Worm (Caenorhabditis elegans) whole organism, midembryonic: ENCODE data around the gene Y59C2A.1.

Source experiments
- T22C8.4 ChIP-seq: fragments of 200-800 bp; sonication (Bioruptor generic); IDR thresholded peaks from 2 replicates; pipeline ENCODE4 v1.3.6; 2022; ENCODE audit warnings: missing genetic modification characterization, missing compliant biosample characterization
- cog-1 ChIP-seq: sonication (generic microtip); optimal IDR thresholded peaks from 2 replicates; lab custom pipeline; 2016; ENCODE audit warnings: missing genetic modification characterization, missing compliant biosample characterization
- flt-1 ChIP-seq: fragments of 200-800 bp; sonication (Bioruptor generic); IDR thresholded peaks from 2 replicates; pipeline ENCODE4 v1.3.6; 2022; ENCODE audit warnings: missing genetic modification characterization, missing compliant biosample characterization
- klf-2 ChIP-seq: fragments of 200-800 bp; sonication (Bioruptor generic); conservative IDR thresholded peaks from 2 replicates; pipeline ENCODE4 v1.3.6; 2022; ENCODE audit warnings: missing genetic modification reagents, missing genetic modification characterization, missing compliant biosample characterization
- med-1 ChIP-seq: sonication (generic microtip); optimal IDR thresholded peaks from 2 replicates; lab custom pipeline; 2017; ENCODE audit warnings: missing genetic modification characterization, mild to moderate bottlenecking, missing compliant biosample characterization, antibody characterized with exemption, missing genetic modification reagents; ENCODE audit not compliant: insufficient read depth
- ref-1 ChIP-seq: fragments of 200-800 bp; sonication (Bioruptor generic); conservative IDR thresholded peaks from 2 replicates; pipeline ENCODE4 v1.3.6; 2022; ENCODE audit warnings: missing genetic modification reagents, missing genetic modification characterization, missing compliant biosample characterization
- tab-1 ChIP-seq: fragments of 200-800 bp; sonication (Bioruptor generic); IDR thresholded peaks from 2 replicates; pipeline ENCODE4 v1.3.6; 2022; ENCODE audit warnings: missing genetic modification characterization, missing compliant biosample characterization
- ztf-23 ChIP-seq: fragments of 200-800 bp; sonication (Bioruptor generic); IDR thresholded peaks from 2 replicates; pipeline ENCODE4 v1.3.6; 2022; ENCODE audit warnings: missing genetic modification reagents, missing genetic modification characterization, missing compliant biosample characterization
- ztf-29 ChIP-seq: fragments of 200-800 bp; sonication (Bioruptor generic); IDR thresholded peaks from 2 replicates; pipeline ENCODE4 v1.3.6; 2022; ENCODE audit warnings: missing genetic modification reagents, missing genetic modification characterization, missing compliant biosample characterization

The Y59C2A.1 gene

DNA sequence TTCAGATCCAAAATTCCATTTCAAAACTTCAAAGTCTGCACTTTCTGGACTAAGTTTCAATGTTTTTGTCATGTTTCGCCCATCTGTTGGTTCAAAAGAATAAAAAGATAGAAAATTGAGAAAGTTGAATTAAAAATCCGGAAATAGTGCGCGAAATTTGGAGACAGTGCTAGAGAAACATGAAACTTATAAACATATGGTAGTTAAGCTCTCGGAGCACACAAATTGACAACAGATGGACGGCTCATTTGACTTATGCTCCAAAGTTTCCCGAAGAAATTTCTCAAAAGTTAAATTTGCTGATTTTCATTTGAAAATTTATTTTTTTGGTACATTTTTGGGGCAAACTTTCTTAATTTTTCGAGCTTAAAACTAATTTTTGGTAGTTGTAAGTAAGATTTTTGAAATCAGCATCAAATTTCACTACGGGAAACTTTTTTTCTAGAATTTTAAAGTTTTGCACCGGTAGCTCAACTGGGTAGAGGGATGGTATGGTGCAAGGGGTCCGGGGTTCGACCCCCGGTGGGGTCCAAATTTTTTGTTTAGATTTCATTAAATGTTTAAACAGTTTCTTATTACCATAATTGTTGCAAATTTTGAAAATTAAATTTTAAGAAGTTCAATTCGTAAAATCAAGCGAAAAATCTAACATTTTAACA lies 1.7 kb upstream of the Y59C2A.1 start:
- no peak for TF ChIP-seq T22C8.4 (GFP tag; lab: Robert Waterston, UW)
- TF ChIP-seq ztf-23, result no peak
- no peak for TF ChIP-seq ref-1
- no peak for TF ChIP-seq ztf-29 (GFP tag; lab: Robert Waterston, UW)
- no peak for TF ChIP-seq flt-1

DNA sequence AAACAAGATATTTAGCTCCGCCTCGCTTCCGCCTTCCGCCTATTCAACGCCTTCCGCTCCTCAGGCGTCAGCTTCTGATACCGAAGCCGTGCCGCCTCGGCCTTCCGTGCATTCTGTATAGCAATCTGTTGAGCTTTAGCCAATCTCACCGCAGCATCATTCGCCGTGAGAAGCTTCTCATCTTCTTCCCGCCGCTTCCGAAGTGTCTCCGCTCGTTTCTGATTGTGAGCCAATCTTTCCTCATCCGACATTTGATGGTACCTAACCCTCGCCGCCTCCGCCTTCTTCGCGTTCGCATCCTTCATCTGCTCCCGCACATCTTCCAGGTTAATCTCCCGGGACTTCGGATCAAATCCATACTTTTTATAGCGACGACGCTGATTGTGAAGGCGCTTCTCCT lies 7.6 kb downstream of the Y59C2A.1 start:
- TF ChIP-seq med-1 (GFP tag; lab: Kevin White, UChicago), result no peak
- no peak for TF ChIP-seq T22C8.4 (GFP tag; lab: Robert Waterston, UW)
- no peak for TF ChIP-seq ztf-23
- no peak for TF ChIP-seq ref-1
- TF ChIP-seq ztf-29 (GFP tag; lab: Robert Waterston, UW), result no peak
- no peak for TF ChIP-seq tab-1 (GFP tag; lab: Robert Waterston, UW)
- TF ChIP-seq flt-1, result no peak

DNA sequence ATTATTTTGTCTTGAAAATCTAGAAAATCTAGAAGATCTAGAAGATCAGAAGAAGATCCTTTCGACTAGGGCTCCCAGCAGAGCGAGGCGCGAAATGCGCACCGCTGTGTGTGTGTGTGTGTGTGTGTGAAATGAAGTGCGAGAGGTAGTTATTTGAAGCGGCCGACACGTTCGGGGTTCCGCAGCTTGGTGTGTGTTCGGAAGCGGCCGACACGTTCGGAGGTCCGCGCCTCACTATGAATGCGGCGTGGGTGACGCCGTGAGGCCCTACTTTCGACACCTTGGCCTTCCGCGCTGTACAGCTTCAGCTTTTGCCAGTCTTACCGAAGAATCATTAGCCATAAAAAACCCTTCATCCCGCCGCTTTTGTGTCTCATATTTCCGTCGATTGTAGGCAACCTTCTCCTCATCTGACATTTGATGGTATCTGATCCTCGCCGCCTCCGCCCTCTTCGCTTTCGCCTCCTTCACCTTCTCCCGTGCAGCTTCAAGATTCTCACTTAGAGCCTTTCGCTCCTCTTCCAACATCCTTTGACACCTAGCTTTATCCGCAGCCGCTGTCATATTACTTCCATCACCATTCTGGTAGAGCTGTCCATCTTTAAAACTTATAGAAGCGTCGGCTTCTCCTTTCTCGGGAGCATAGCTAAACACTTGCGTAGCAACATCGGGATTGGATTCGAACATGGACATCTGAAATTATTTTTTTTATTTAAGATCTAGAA lies 9.2 kb downstream of the Y59C2A.1 start:
- TF ChIP-seq med-1 (GFP tag; lab: Kevin White, UChicago), result no peak
- no peak for TF ChIP-seq ref-1
- TF ChIP-seq ztf-23, result no peak
- no peak for TF ChIP-seq klf-2
- TF ChIP-seq cog-1 (tag; lab: Kevin White, UChicago), result no peak

DNA sequence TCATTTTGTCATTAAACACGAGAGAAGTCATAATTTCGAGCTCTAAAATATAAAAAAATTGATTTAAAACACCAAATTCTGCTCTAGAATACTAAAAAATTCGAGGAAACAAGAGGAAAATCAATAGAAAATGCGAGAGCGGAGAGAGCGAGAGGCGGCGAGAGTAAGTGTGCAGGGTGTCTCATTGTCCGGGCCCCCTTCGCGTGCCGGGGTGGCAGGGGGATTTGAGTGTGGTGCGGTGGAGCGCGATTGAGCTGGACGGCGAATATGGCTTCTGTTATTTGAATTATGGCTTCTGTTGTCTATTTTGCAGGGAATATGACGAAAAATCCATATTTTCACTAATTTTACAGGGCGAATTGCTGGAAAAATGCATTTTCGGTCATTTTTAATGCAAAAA lies 12.0 kb downstream of the Y59C2A.1 start, which contains the start of gene Y59C2A.3:
TSS of gene Y59C2A.3 (minus strand) at position 42 of the 400 bp plus-strand sequence.
- peak; percentile 0 for TF ChIP-seq cog-1 (tag; lab: Kevin White, UChicago)
- TF ChIP-seq ztf-23, result peak; percentile 70; the same call in 1 of the 2 replicates
- TF ChIP-seq T22C8.4 (GFP tag; lab: Robert Waterston, UW), result peak; percentile 49; the same call in 1 of the 2 replicates
- no peak for TF ChIP-seq klf-2
- peak; percentile 73 for TF ChIP-seq ztf-29 (GFP tag; lab: Robert Waterston, UW)
- TF ChIP-seq tab-1 (GFP tag; lab: Robert Waterston, UW), result no peak

DNA sequence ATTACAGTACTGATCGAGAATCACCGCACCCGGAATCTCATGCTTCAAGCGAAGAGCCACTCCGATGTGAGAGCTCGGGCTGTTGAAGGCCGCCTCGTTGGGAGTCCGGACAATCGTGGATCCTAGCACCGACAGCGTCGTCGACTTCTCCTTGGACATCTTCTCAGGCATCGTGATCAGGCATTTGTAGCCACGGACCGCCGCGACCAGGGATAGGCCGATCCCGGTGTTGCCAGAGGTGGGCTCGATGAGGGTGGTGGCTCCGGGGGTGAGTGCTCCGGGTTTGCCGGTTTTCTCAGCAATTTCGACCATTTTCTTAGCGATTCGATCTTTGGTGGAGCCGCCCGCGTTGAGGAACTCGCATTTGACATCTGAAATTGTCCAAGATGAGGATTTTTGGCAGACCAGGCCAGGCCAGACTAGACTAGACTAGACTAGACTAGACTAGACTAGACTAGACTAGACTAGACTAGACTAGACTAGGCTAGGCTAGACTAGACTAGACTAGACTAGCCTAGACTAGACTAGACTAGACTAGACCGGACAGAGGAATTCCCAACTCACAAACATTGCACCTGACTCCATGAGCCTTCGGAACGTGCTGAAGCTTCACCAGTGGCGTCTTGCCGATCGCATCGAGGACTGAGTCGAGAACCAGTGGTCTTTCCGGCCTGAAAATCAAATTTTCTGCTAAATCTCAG lies 13.4 kb downstream of the Y59C2A.1 start:
- TF ChIP-seq ref-1 (no peak), ztf-23 (no peak), klf-2 (no peak), flt-1 (no peak)

DNA sequence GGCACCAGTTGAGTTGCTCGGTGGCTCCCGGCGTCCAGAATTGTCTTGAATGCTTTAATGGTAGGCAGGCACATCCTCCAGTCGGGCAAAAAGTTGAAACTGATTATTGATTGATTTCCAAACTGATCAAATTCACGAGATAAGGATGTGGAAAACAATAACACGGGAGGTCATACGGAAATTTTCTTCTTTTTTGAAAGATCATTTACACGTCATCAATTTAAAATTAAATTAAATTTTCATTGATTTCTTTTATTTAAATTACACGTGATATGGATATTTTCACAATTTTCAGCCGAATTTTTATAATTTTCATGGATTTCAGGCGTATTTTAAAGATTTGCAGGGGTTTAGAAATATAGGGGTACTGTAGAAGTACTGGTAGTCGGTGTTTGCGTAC lies 15.6 kb downstream of the Y59C2A.1 start, which contains the start of gene cbs-2:
TSS of gene cbs-2 (minus strand) at position 101 of the 400 bp plus-strand sequence.
- TF ChIP-seq ztf-23, result no peak
- TF ChIP-seq T22C8.4 (GFP tag; lab: Robert Waterston, UW), result no peak
- TF ChIP-seq klf-2, result no peak
- no peak for TF ChIP-seq ztf-29 (GFP tag; lab: Robert Waterston, UW)
- no peak for TF ChIP-seq ref-1
- TF ChIP-seq tab-1 (GFP tag; lab: Robert Waterston, UW), result no peak
- no peak for TF ChIP-seq med-1 (GFP tag; lab: Kevin White, UChicago)
- no peak for TF ChIP-seq flt-1
- no peak for TF ChIP-seq cog-1 (tag; lab: Kevin White, UChicago)

DNA sequence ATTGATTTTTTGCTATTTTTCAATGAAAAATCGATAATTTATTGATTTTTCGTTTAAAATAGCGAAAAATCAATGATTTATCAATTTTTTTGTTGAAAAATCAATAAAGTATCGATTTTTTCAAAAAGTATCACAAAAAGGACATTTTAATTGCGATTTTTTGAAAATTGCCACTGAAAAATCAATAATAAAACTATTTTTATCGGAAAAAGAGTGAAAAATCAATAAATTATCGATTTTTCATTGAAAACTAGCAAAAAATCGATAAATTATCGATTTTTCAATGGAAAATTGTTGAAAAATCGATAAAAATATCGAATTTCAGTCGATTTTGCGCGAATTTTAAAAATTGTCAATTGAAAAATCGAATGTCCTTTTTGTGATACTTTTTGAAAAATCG lies 17.0 kb downstream of the Y59C2A.1 start:
- peak; percentile 58; the same call in 1 of the 2 replicates for TF ChIP-seq T22C8.4 (GFP tag; lab: Robert Waterston, UW)

DNA sequence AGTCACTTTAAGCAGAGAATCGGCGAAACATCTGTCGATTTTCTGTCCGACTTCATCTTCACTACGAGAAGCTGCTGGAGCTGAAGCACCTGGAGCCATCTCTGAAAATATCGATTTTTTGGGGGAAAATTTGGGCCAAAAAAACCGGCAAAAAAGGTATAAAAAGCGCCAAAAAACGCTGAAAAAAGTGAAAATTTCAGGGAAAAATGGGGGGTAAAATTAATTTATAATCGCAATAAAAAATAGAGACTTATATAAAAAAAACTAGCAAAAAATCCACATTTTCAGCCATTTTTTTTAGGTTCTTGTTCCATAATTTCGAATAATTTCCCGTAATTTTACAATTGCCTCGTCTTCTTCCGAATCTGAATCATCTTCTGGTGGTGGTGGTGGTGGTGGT lies 17.7 kb downstream of the Y59C2A.1 start, which contains the start of gene F54A3.5:
TSS of gene F54A3.5 (minus strand) at position 101 of the 400 bp plus-strand sequence.
- TF ChIP-seq tab-1 (GFP tag; lab: Robert Waterston, UW) (no peak), ref-1 (no peak), cog-1 (tag; lab: Kevin White, UChicago) (no peak), flt-1 (no peak), ztf-29 (GFP tag; lab: Robert Waterston, UW) (no peak)

DNA sequence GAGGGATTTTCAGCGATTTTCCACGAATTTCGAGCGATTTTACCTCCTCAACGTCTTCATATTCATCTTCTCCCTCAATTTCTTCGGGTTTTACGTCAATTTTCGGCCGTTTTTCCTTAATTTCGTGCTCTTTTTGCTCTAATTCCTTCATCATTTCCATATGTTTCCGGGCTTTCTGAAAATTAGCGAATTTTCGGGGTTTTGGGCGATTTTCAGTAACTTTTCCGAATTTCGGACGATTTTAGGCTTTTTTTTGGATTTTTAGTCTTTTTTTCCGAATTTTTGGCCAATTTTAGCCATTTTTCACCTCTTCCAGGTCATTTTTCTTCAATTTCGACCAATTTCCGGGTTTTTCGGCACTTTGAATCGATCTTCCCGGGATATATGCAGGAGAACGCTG lies 22.5 kb downstream of the Y59C2A.1 start:
- TF ChIP-seq klf-2, result no peak
- TF ChIP-seq T22C8.4 (GFP tag; lab: Robert Waterston, UW), result no peak
- no peak for TF ChIP-seq med-1 (GFP tag; lab: Kevin White, UChicago)
- TF ChIP-seq ref-1, result no peak
- TF ChIP-seq ztf-29 (GFP tag; lab: Robert Waterston, UW), result no peak
- no peak for TF ChIP-seq flt-1
- no peak for TF ChIP-seq tab-1 (GFP tag; lab: Robert Waterston, UW)
- TF ChIP-seq ztf-23, result no peak
- no peak for TF ChIP-seq cog-1 (tag; lab: Kevin White, UChicago)

DNA sequence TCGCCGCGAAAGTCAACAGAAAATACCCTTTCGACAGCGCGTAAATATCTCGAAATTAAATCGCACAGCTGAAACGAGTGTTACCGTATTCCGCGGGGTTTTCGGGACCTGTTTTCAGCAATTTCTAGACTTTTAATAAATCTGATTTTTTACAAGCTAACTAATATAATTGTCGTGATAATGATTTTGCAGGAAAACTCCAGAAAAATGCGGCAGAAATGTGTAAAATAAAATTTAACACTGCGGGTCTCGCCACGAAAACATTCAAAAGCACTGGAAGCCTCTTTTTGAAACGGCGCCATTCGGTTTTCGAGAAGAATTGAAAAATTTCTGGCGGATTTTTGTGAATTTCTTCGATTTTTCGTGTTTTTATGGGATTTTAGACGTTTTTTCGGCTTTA lies 24.5 kb downstream of the Y59C2A.1 start, which contains the start of gene F54A3.6:
TSS of gene F54A3.6 (minus strand) at position 42 of the 400 bp plus-strand sequence.
- TF ChIP-seq ztf-23, result 0 out of 2 replicates have a peak, but pooled peaks have one; percentile 31

DNA sequence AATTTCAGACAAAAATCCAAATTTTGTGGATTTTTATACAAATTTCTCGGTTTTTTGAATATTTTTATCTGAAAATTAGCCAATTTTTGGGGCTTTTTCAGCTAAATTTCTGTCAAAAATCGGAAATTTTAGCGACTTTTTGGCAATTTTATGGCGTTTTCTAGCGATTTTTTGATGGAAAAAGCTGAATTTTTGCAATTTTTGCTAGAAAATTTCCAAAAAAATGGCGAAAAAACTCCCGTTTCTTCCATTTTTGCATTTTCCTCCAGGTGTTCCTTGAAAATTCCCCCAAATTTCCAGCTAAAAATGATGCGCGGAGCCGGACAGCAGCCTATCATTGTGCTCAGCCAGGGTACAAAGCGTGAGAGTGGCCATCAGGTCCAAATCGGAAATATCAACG lies 25.3 kb downstream of the Y59C2A.1 start, which contains the start of gene cct-3:
TSS of gene cct-3 (plus strand) at position 301 of the 400 bp plus-strand sequence.
- TF ChIP-seq klf-2, result no peak
- no peak for TF ChIP-seq T22C8.4 (GFP tag; lab: Robert Waterston, UW)
- TF ChIP-seq med-1 (GFP tag; lab: Kevin White, UChicago), result no peak
- TF ChIP-seq ztf-23, result no peak
- TF ChIP-seq cog-1 (tag; lab: Kevin White, UChicago), result no peak
- TF ChIP-seq tab-1 (GFP tag; lab: Robert Waterston, UW), result no peak
- no peak for TF ChIP-seq ref-1
- no peak for TF ChIP-seq flt-1
- no peak for TF ChIP-seq ztf-29 (GFP tag; lab: Robert Waterston, UW)
